Comparison of ENCODE assay signal across 1 worm cellular context in genomic region chrIV:16397845-16398607, ce11.
TF ChIP-seq lines count a peak whose summit lies in the region.

No protein-coding gene starts in this region.

TF ChIP-seq in whole organism, L4 larva, 104 proteins besides CTCF, POLR2A, EP300 and RAD21 (continued from another document):
- TF ChIP-seq nhr-6 (tag; optimal IDR thresholded peaks at IDR 0.05; lab: Kevin White, UChicago), result no peak
- no peak for TF ChIP-seq cey-2 (tag; optimal IDR thresholded peaks at IDR 0.05; lab: Kevin White, UChicago; ENCODE audit: borderline replicate concordance, insufficient read depth)
- TF ChIP-seq lin-38 (GFP tag; IDR thresholded peaks at IDR 0.05; lab: Robert Waterston, UW), result peak; percentile 95
- TF ChIP-seq nhr-48 (tag; optimal IDR thresholded peaks at IDR 0.05; lab: Kevin White, UChicago), result peak; percentile 50
- no peak for TF ChIP-seq hif-1 (tag; optimal IDR thresholded peaks at IDR 0.05; lab: Kevin White, UChicago)
- peak; percentile 6 for TF ChIP-seq F10B5.3 (tag; optimal IDR thresholded peaks at IDR 0.05; lab: Kevin White, UChicago)
- peak; percentile 91 for TF ChIP-seq nhr-25 (tag; optimal IDR thresholded peaks at IDR 0.05; lab: Kevin White, UChicago; ENCODE audit: borderline replicate concordance, insufficient read depth)
- no peak for TF ChIP-seq unc-39 (tag; optimal IDR thresholded peaks at IDR 0.05; lab: Kevin White, UChicago)
- peak; percentile 44 for TF ChIP-seq spr-1 (tag; optimal IDR thresholded peaks at IDR 0.05; lab: Kevin White, UChicago)
- TF ChIP-seq D1046.2 (GFP tag; IDR thresholded peaks at IDR 0.05; lab: Robert Waterston, UW), result peak; percentile 71; the same call in 1 of the 2 replicates
- no peak for TF ChIP-seq ceh-28 (tag; optimal IDR thresholded peaks at IDR 0.05; lab: Kevin White, UChicago)
- peak; percentile 13 for TF ChIP-seq aha-1 (tag; lab: Kevin White, UChicago)
- no peak for TF ChIP-seq nhr-11 (tag; optimal IDR thresholded peaks at IDR 0.05; lab: Kevin White, UChicago)
- TF ChIP-seq ceh-82 (tag; optimal IDR thresholded peaks at IDR 0.05; lab: Kevin White, UChicago), result no peak
- peak; percentile 86 for TF ChIP-seq dmd-8 (GFP tag; IDR thresholded peaks at IDR 0.05; lab: Robert Waterston, UW)
- 0 out of 2 replicates have a peak, but pooled peaks have one; percentile 24 for TF ChIP-seq lin-29 (GFP tag; IDR thresholded peaks at IDR 0.05; lab: Robert Waterston, UW)
- TF ChIP-seq spr-3 (GFP tag; optimal IDR thresholded peaks at IDR 0.05; lab: Kevin White, UChicago), result peak; percentile 41
- TF ChIP-seq mdt-29 (GFP tag; IDR thresholded peaks at IDR 0.05; lab: Robert Waterston, UW), result peak; percentile 59; the same call in 1 of the 2 replicates
- peak; percentile 23 to 82 for TF ChIP-seq daf-16 (GFP tag; optimal IDR thresholded peaks at IDR 0.05; lab: Kevin White, UChicago)
- peak; percentile 17 for TF ChIP-seq daf-16 (tag; optimal IDR thresholded peaks at IDR 0.05; lab: Kevin White, UChicago)
- TF ChIP-seq saeg-2 (GFP tag; IDR thresholded peaks at IDR 0.05; lab: Robert Waterston, UW), result no peak
- TF ChIP-seq php-3 (GFP tag; IDR thresholded peaks at IDR 0.05; lab: Robert Waterston, UW), result no peak
- peak; percentile 90 for TF ChIP-seq egl-43 (GFP tag; IDR thresholded peaks at IDR 0.05; lab: Robert Waterston, UW)
- no peak for TF ChIP-seq lin-1 (GFP tag; IDR thresholded peaks at IDR 0.05; lab: Robert Waterston, UW)
- no peak for TF ChIP-seq dpl-1 (GFP tag; optimal IDR thresholded peaks at IDR 0.05; lab: Kevin White, UChicago)
- peak; percentile 67; the same call in 1 of the 2 replicates for TF ChIP-seq vab-7 (GFP tag; IDR thresholded peaks at IDR 0.05; lab: Robert Waterston, UW)
- no peak for TF ChIP-seq mdl-1 (tag; optimal IDR thresholded peaks at IDR 0.05; lab: Kevin White, UChicago)
- peak; percentile 90 for TF ChIP-seq Y105C5A.15 (GFP tag; IDR thresholded peaks at IDR 0.05; lab: Robert Waterston, UW)
- TF ChIP-seq madf-5 (GFP tag; IDR thresholded peaks at IDR 0.05; lab: Robert Waterston, UW), result peak; percentile 75 to 80; a peak in 1 of 4 replicates
- no peak for TF ChIP-seq daf-12 (tag; optimal IDR thresholded peaks at IDR 0.05; lab: Kevin White, UChicago)
- TF ChIP-seq F26F4.8 (GFP tag; conservative IDR thresholded peaks at IDR 0.05; lab: Robert Waterston, UW), result peak; percentile 88
- no peak for TF ChIP-seq lin-39 (tag; optimal IDR thresholded peaks at IDR 0.05; lab: Kevin White, UChicago)
